Worm (Caenorhabditis elegans): ENCODE measurements around the gene F58F9.8.

DNA sequence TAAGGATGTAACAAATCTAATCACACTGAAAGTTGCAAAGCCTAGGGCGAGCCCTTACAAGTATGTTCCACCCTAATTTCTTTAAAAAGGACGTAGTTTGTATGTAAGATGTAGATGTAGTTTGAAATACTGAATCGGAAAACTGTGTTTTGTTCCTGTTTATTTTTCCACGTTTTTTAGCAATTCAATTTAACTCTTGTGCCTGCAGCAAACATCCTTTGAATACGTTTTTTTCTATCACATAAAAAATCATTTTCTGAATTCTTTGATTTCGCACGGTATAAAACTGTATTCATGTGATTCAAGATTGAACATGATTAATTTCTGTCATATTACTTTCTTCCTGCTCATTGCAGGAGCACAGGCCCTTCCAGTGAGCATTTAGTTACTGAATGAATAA is 2.0 kb downstream of the F58F9.8 start, which contains the start of gene F58F9.9:
- TF ChIP-seq unc-42 (tag; optimal IDR thresholded peaks at IDR 0.05) (no peak), ama-1 (optimal IDR thresholded peaks at IDR 0.05) (no peak), ceh-45 (GFP tag; IDR thresholded peaks at IDR 0.05) (no peak), ceh-19 (GFP tag; optimal IDR thresholded peaks at IDR 0.05) (no peak), nhr-11 (tag; optimal IDR thresholded peaks at IDR 0.05) (no peak), tbx-7 (tag; optimal IDR thresholded peaks at IDR 0.05) (no peak)

All from whole organism, late embryonic.